Fruit fly (Drosophila melanogaster) whole organism, embryonic: Measurements from ENCODE around the gene AstA.

Experiments used
- BEAF-32 ChIP-seq: fragments of 200-800 bp; sonication (Bioruptor generic); optimal IDR thresholded peaks from 3 replicates; lab custom pipeline; 2017; ENCODE audit warnings: missing biosample characterization, missing genetic modification characterization, mild to moderate bottlenecking, moderate library complexity, missing genetic modification reagents
- Blimp-1 ChIP-seq: fragments of 200-800 bp; sonication (Bioruptor generic); optimal IDR thresholded peaks from 3 replicates; lab custom pipeline; 2018; ENCODE audit warnings: missing biosample characterization, missing genetic modification characterization, mild to moderate bottlenecking, moderate library complexity, missing genetic modification reagents
- CG1024 ChIP-seq: fragments of 200-800 bp; sonication (Bioruptor generic); IDR thresholded peaks from 2 replicates; pipeline ENCODE4 v1.3.6; 2022; ENCODE audit warnings: missing biosample characterization, missing genetic modification characterization
- CG10321 ChIP-seq: fragments of 200-800 bp; sonication (Bioruptor generic); IDR thresholded peaks from 2 replicates; pipeline ENCODE4 v1.3.6; 2022; ENCODE audit warnings: missing biosample characterization, missing genetic modification characterization
- CG11504 ChIP-seq: fragments of 200-800 bp; sonication (Bioruptor generic); optimal IDR thresholded peaks from 3 replicates; lab custom pipeline; 2019; ENCODE audit warnings: missing biosample characterization, mild to moderate bottlenecking, missing genetic modification characterization, moderate library complexity
- CG13287 ChIP-seq: fragments of 200-800 bp; sonication (Bioruptor generic); IDR thresholded peaks from 2 replicates; pipeline ENCODE4 v1.3.6; 2022; ENCODE audit warnings: missing biosample characterization, missing genetic modification characterization; ENCODE audit not compliant: partially characterized antibody
- CG2116 ChIP-seq: fragments of 200-800 bp; sonication (Bioruptor generic); optimal IDR thresholded peaks from 3 replicates; lab custom pipeline; 2018; ENCODE audit warnings: missing biosample characterization, mild to moderate bottlenecking, missing genetic modification characterization
- CG3281 ChIP-seq: fragments of 200-800 bp; sonication (Bioruptor generic); optimal IDR thresholded peaks from 3 replicates; lab custom pipeline; 2017; ENCODE audit warnings: missing biosample characterization, mild to moderate bottlenecking, missing genetic modification characterization
- CG3995 ChIP-seq: fragments of 200-800 bp; sonication (Bioruptor generic); optimal IDR thresholded peaks from 3 replicates; lab custom pipeline; 2016; ENCODE audit warnings: missing biosample characterization, missing genetic modification characterization
- CG4617 ChIP-seq: fragments of 200-800 bp; sonication (Bioruptor generic); optimal IDR thresholded peaks from 3 replicates; lab custom pipeline; 2016; ENCODE audit warnings: missing biosample characterization, missing genetic modification characterization, borderline replicate concordance
- CG5180 ChIP-seq: fragments of 200-800 bp; sonication (Bioruptor generic); optimal IDR thresholded peaks from 3 replicates; lab custom pipeline; 2017; ENCODE audit warnings: missing biosample characterization, missing genetic modification characterization, mild to moderate bottlenecking, moderate library complexity, missing genetic modification reagents
- CG5245 ChIP-seq: fragments of 200-800 bp; sonication (Bioruptor generic); optimal IDR thresholded peaks from 3 replicates; lab custom pipeline; 2016; ENCODE audit warnings: missing biosample characterization, missing genetic modification characterization
- CG6689 ChIP-seq: fragments of 200-800 bp; sonication (Bioruptor generic); IDR thresholded peaks from 2 replicates; pipeline ENCODE4 v1.3.6; 2022; ENCODE audit warnings: missing biosample characterization, missing genetic modification characterization
- CG8478 ChIP-seq: fragments of >200 bp; optimal IDR thresholded peaks from 2 replicates; lab custom pipeline; 2018
- CG9797 ChIP-seq: fragments of 200-800 bp; sonication (Bioruptor generic); optimal IDR thresholded peaks from 3 replicates; lab custom pipeline; 2018; ENCODE audit warnings: missing biosample characterization, mild to moderate bottlenecking, missing genetic modification characterization
- Dp ChIP-seq: fragments of 200-800 bp; sonication (Bioruptor generic); optimal IDR thresholded peaks from 2 replicates; lab custom pipeline; 2018; ENCODE audit warnings: missing biosample characterization, mild to moderate bottlenecking, missing genetic modification characterization, moderate library complexity
- Dref ChIP-seq: fragments of 200-800 bp; sonication (Bioruptor generic); IDR thresholded peaks from 2 replicates; pipeline ENCODE4 v1.3.6; 2022; ENCODE audit warnings: missing biosample characterization, missing genetic modification characterization
- E2f2 ChIP-seq: fragments of 200-800 bp; sonication (Bioruptor generic); IDR thresholded peaks from 2 replicates; pipeline ENCODE4 v1.3.6; 2022; ENCODE audit warnings: missing biosample characterization, missing genetic modification characterization
- Ets65A ChIP-seq: fragments of 200-800 bp; sonication (Bioruptor generic); peaks from one replicate; lab custom pipeline; 2016; ENCODE audit warnings: missing biosample characterization, missing genetic modification characterization
- GATAe ChIP-seq: fragments of 200-800 bp; sonication (Bioruptor generic); conservative IDR thresholded peaks from 2 replicates; pipeline ENCODE4 v1.3.6; 2022; ENCODE audit warnings: missing biosample characterization, missing genetic modification characterization
- Lim3 ChIP-seq: fragments of 200-800 bp; sonication (Bioruptor generic); IDR thresholded peaks from 2 replicates; pipeline ENCODE4 v1.3.6; 2022; ENCODE audit warnings: missing biosample characterization, missing genetic modification characterization
- MBD-R2 ChIP-seq: fragments of 200-800 bp; sonication (Bioruptor generic); IDR thresholded peaks from 2 replicates; pipeline ENCODE4 v1.3.6; 2022; ENCODE audit warnings: missing biosample characterization, missing genetic modification characterization
- MESR4 ChIP-seq: fragments of 200-800 bp; sonication (Bioruptor generic); optimal IDR thresholded peaks from 2 replicates; lab custom pipeline; 2018; ENCODE audit warnings: missing biosample characterization, mild to moderate bottlenecking, missing genetic modification characterization, moderate library complexity
- MTF-1 ChIP-seq: fragments of 200-800 bp; sonication (Bioruptor generic); optimal IDR thresholded peaks from 2 replicates; lab custom pipeline; 2018; ENCODE audit warnings: missing biosample characterization, mild to moderate bottlenecking, missing genetic modification characterization, borderline replicate concordance
- Mrtf ChIP-seq: fragments of 200-800 bp; sonication (Bioruptor generic); IDR thresholded peaks from 3 replicates; pipeline ENCODE4 v1.3.6; 2022; ENCODE audit warnings: missing biosample characterization, missing genetic modification characterization
- Myb ChIP-seq: fragments of 200-800 bp; sonication (Bioruptor generic); optimal IDR thresholded peaks from 2 replicates; lab custom pipeline; 2016; ENCODE audit warnings: missing biosample characterization, missing genetic modification characterization
- Neu2 ChIP-seq: fragments of 200-800 bp; sonication (Bioruptor generic); optimal IDR thresholded peaks from 3 replicates; lab custom pipeline; 2016; ENCODE audit warnings: missing biosample characterization, missing genetic modification characterization, borderline replicate concordance
- Scr ChIP-seq: fragments of 200-800 bp; sonication (Bioruptor generic); IDR thresholded peaks from 2 replicates; pipeline ENCODE4 v1.3.6; 2022; ENCODE audit warnings: missing biosample characterization, missing genetic modification characterization; ENCODE audit not compliant: partially characterized antibody
- Side ChIP-seq: fragments of 200-800 bp; sonication (Bioruptor generic); optimal IDR thresholded peaks from 2 replicates; lab custom pipeline; 2016; ENCODE audit warnings: missing biosample characterization, missing genetic modification characterization
- Sry-β ChIP-seq: fragments of 200-800 bp; sonication (Bioruptor generic); optimal IDR thresholded peaks from 2 replicates; lab custom pipeline; 2018; ENCODE audit warnings: missing biosample characterization, mild to moderate bottlenecking, missing genetic modification characterization, moderate library complexity
- amos ChIP-seq: fragments of 200-800 bp; sonication (Bioruptor generic); IDR thresholded peaks from 2 replicates; pipeline ENCODE4 v1.3.6; 2022; ENCODE audit warnings: missing biosample characterization, missing genetic modification characterization; ENCODE audit not compliant: partially characterized antibody
- dysf ChIP-seq: fragments of 200-800 bp; sonication (Bioruptor generic); IDR thresholded peaks from 3 replicates; pipeline ENCODE4 v1.3.6; 2022; ENCODE audit warnings: missing biosample characterization, missing genetic modification characterization
- fru ChIP-seq: fragments of >200 bp; optimal IDR thresholded peaks from 2 replicates; lab custom pipeline; 2017
- gfzf ChIP-seq: fragments of 200-800 bp; sonication (Bioruptor generic); optimal IDR thresholded peaks from 2 replicates; lab custom pipeline; 2016; ENCODE audit warnings: missing biosample characterization, mild to moderate bottlenecking, missing genetic modification characterization, moderate library complexity
- grau ChIP-seq: fragments of 200-800 bp; optimal IDR thresholded peaks from 3 replicates; lab custom pipeline; 2019; ENCODE audit warnings: missing biosample characterization, mild to moderate bottlenecking, missing genetic modification characterization, moderate library complexity
- ind ChIP-seq: fragments of 200-800 bp; sonication (Bioruptor generic); optimal IDR thresholded peaks from 3 replicates; lab custom pipeline; 2016; ENCODE audit warnings: missing biosample characterization, missing genetic modification characterization
- nom ChIP-seq: fragments of 200-800 bp; sonication (Bioruptor generic); optimal IDR thresholded peaks from 2 replicates; lab custom pipeline; 2017; ENCODE audit warnings: missing biosample characterization, missing genetic modification characterization, mild to moderate bottlenecking, moderate library complexity, missing genetic modification reagents
- pzg ChIP-seq: fragments of 200-800 bp; sonication (Bioruptor generic); optimal IDR thresholded peaks from 3 replicates; lab custom pipeline; 2018; ENCODE audit warnings: missing biosample characterization, mild to moderate bottlenecking, missing genetic modification characterization, moderate library complexity
- ro ChIP-seq: fragments of 200-800 bp; sonication (Bioruptor generic); IDR thresholded peaks from 2 replicates; pipeline ENCODE4 v1.3.6; 2022; ENCODE audit warnings: missing biosample characterization, missing genetic modification characterization
- scrt ChIP-seq: fragments of 200-800 bp; sonication (Bioruptor generic); optimal IDR thresholded peaks from 2 replicates; lab custom pipeline; 2018; ENCODE audit warnings: missing biosample characterization, mild to moderate bottlenecking, missing genetic modification characterization, moderate library complexity
- stwl ChIP-seq: fragments of 200-800 bp; sonication (Bioruptor generic); optimal IDR thresholded peaks from 3 replicates; lab custom pipeline; 2018; ENCODE audit warnings: missing biosample characterization, mild to moderate bottlenecking, missing genetic modification characterization, moderate library complexity
- trem ChIP-seq: fragments of 200-800 bp; optimal IDR thresholded peaks from 3 replicates; lab custom pipeline; 2019; ENCODE audit warnings: missing biosample characterization, mild to moderate bottlenecking, missing genetic modification characterization, moderate library complexity
- vvl ChIP-seq: fragments of 200-800 bp; sonication (Bioruptor generic); IDR thresholded peaks from 2 replicates; pipeline ENCODE4 v1.3.6; 2022; ENCODE audit warnings: missing biosample characterization, missing genetic modification characterization

AstA gene

DNA sequence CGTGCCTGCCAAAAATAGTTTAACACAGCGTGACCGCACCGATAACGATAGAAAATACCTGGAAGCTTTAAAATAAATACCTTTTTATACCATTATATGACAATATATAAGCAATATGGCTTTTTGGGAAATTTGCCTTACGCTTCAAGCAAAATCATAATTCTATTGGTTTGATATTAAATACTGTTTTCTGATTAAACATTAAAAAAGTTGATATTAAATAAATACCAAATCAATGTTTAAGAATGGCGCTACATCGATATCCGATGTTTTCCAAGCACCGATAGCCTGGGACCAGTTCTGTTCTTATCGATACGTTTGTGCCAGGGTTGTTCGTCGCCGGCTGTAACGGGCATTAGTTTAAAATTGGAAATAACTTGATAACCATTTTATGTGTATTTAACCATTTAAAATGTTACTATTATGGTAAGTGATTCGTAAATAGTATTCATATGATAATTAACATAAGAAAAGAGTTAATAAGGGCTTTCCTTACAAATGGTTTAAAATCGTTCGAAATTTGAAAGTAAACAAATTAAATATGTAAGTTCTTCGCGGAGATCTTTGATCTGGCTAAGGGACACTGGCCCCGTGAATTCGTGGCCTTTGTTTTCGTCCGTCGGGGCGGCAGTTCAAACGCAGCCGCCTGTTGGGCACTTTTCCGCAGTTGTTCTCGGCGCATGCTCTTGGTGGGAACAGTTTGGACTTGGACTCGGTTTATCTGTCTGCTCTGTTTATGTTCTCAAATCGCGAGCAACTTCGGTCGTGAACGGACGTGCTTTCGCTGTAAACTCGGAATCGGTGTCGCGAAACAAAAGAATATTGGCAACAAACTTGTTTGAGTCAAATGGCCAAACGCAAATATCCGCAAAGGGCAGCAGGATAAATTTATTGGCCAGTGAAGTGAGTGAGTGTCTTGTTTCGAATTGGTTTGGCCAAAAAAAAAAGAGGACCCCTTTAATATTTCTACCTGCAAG, 45.3 kb downstream of the AstA start, which contains the start of the genes CG13630 and tok (continued):
- TF ChIP-seq nom (GFP tag; lab: Kevin White, UChicago) = peak; percentile 50

- TF ChIP-seq Neu2 (GFP tag; lab: Kevin White, UChicago) (no peak), Scr (GFP tag; lab: Robert Waterston, UW) (peak; percentile 41; the same call in 1 of the 2 replicates), Side (GFP tag; lab: Kevin White, UChicago) (no peak), E2f2 (GFP tag; lab: Robert Waterston, UW) (peak; percentile 74), CG6689 (GFP tag; lab: Robert Waterston, UW) (no peak), MTF-1 (GFP tag; lab: Kevin White, UChicago) (no peak), CG2116 (GFP tag; lab: Kevin White, UChicago) (peak; percentile 50), CG13287 (GFP tag; lab: Robert Waterston, UW) (peak; percentile 25; the same call in 1 of the 2 replicates), vvl (GFP tag; lab: Robert Waterston, UW) (peak; percentile 34; the same call in 1 of the 2 replicates), pzg (GFP tag; lab: Kevin White, UChicago) (peak; percentile 48), Dref (GFP tag; lab: Robert Waterston, UW) (peak; percentile 63), MBD-R2 (GFP tag; lab: Robert Waterston, UW) (peak; percentile 50; the same call in 1 of the 2 replicates), CG8478 (lab: Kevin White, UChicago) (no peak), CG4617 (GFP tag; lab: Kevin White, UChicago) (peak; percentile 29), dysf (no peak), MESR4 (GFP tag; lab: Kevin White, UChicago) (peak; percentile 48), gfzf (GFP tag; lab: Kevin White, UChicago) (peak; percentile 70), CG11504 (tag; lab: Kevin White, UChicago) (peak; percentile 44), CG3281 (GFP tag; lab: Kevin White, UChicago) (peak; percentile 69), grau (no peak), CG9797 (GFP tag; lab: Kevin White, UChicago) (peak; percentile 53), GATAe (no peak), scrt (GFP tag; lab: Kevin White, UChicago) (no peak), Myb (peak; percentile 93), Mrtf (GFP tag; lab: Robert Waterston, UW) (no peak), ind (GFP tag; lab: Kevin White, UChicago) (no peak), stwl (tag; lab: Kevin White, UChicago) (peak; percentile 62), amos (0 out of 2 replicates have a peak, but pooled peaks have one; percentile 21), BEAF-32 (GFP tag; lab: Kevin White, UChicago) (peak; percentile 54), CG5245 (GFP tag; lab: Kevin White, UChicago) (no peak), trem (tag; lab: Kevin White, UChicago) (peak; percentile 28), Dp (GFP tag; lab: Kevin White, UChicago) (peak; percentile 70), CG10321 (GFP tag; lab: Robert Waterston, UW) (no peak)
- TF ChIP-seq, all 482 proteins: peak for 20
Observed at dm6 chr3R:24717289-24717688, 47.6 kb downstream of the AstA start, which contains the start of gene Polr2L. Gene Polr2L, plus strand, starts transcription at chr3R:24717511.

dm6 chr3R:24712375-24712830, 52.5 kb downstream of the AstA start, which contains the start of the genes CG13627 and CG46316:
Gene CG13627, plus strand, starts transcription at chr3R:24712780.
Gene CG46316, plus strand, starts transcription at chr3R:24712780.
- TF ChIP-seq Lim3 (no peak), CG1024 (GFP tag; lab: Robert Waterston, UW) (no peak), Blimp-1 (peak; percentile 80), fru (no peak), Sry-β (GFP tag; lab: Kevin White, UChicago) (no peak), vvl (GFP tag; lab: Robert Waterston, UW) (peak; percentile 44; the same call in 1 of the 2 replicates), CG5180 (GFP tag; lab: Kevin White, UChicago) (no peak), ro (GFP tag; lab: Robert Waterston, UW) (no peak), CG3995 (GFP tag; lab: Kevin White, UChicago) (no peak), Ets65A (peak; percentile 63)
